Fruit fly (Drosophila melanogaster): ENCODE results near the gene Tango1.

- TF ChIP-seq CTCF (optimal IDR thresholded peaks at IDR 0.05) (no peak), CG8478 (optimal IDR thresholded peaks at IDR 0.05) (no peak)
Measured at dm6 chr2L:6676535-6676934, 27.3 kb downstream of the Tango1 start, which contains the start of gene cort.

All from S2 (cell line).